Worm (Caenorhabditis elegans) whole organism, L3 larva: Measurements from ENCODE around the gene cox-10.
A peak's percentile ranks its signal among the peaks of the same experiment; 100 is the strongest.

Experiments used
- R02D3.7 ChIP-seq: fragments of 150-350 bp; optimal IDR thresholded peaks from 2 replicates; lab custom pipeline; 2014; ENCODE audit warnings: missing biosample characterization, missing genetic modification characterization
- aly-2 ChIP-seq: fragments of 150-350 bp; optimal IDR thresholded peaks from 2 replicates; lab custom pipeline; 2014; ENCODE audit warnings: missing biosample characterization, missing genetic modification characterization
- ama-1 ChIP-seq: fragments of 150-350 bp; optimal IDR thresholded peaks from 2 replicates; lab custom pipeline; 2018
- ceh-16 ChIP-seq: sonication (generic microtip); optimal IDR thresholded peaks from 2 replicates; lab custom pipeline; 2017; ENCODE audit warnings: missing biosample characterization, missing genetic modification characterization
- ceh-82 ChIP-seq: fragments of 150-350 bp; optimal IDR thresholded peaks from 2 replicates; lab custom pipeline; 2014; ENCODE audit warnings: missing biosample characterization, missing genetic modification characterization
- ceh-9 ChIP-seq: sonication (generic microtip); optimal IDR thresholded peaks from 2 replicates; lab custom pipeline; 2018; ENCODE audit warnings: missing biosample characterization, missing genetic modification characterization
- daf-12 ChIP-seq: fragments of 150-350 bp; optimal IDR thresholded peaks from 2 replicates; lab custom pipeline; 2014; ENCODE audit warnings: missing biosample characterization, missing genetic modification reagents, missing genetic modification characterization
- elt-1 ChIP-seq: fragments of 150-350 bp; optimal IDR thresholded peaks from 2 replicates; lab custom pipeline; 2014; ENCODE audit warnings: missing biosample characterization, missing genetic modification characterization
- elt-2 ChIP-seq: sonication (generic microtip); optimal IDR thresholded peaks from 2 replicates; lab custom pipeline; 2016; ENCODE audit warnings: missing genetic modification reagents, mild to moderate bottlenecking, missing genetic modification characterization, missing compliant biosample characterization
- fkh-10 ChIP-seq: sonication (generic microtip); optimal IDR thresholded peaks from 2 replicates; lab custom pipeline; 2017; ENCODE audit warnings: missing biosample characterization, missing genetic modification reagents, missing genetic modification characterization
- fos-1 ChIP-seq: fragments of 150-350 bp; optimal IDR thresholded peaks from 2 replicates; lab custom pipeline; 2014; ENCODE audit warnings: missing biosample characterization, missing genetic modification characterization
- hmg-11 ChIP-seq: sonication (generic microtip); optimal IDR thresholded peaks from 2 replicates; lab custom pipeline; 2016; ENCODE audit warnings: missing genetic modification characterization, missing compliant biosample characterization
- jun-1 ChIP-seq: fragments of 150-350 bp; optimal IDR thresholded peaks from 2 replicates; lab custom pipeline; 2014; ENCODE audit warnings: missing biosample characterization, missing genetic modification reagents, missing genetic modification characterization
- lin-39 ChIP-seq: fragments of 150-350 bp; optimal IDR thresholded peaks from 2 replicates; lab custom pipeline; 2018; ENCODE audit warnings: missing biosample characterization, missing genetic modification reagents, missing genetic modification characterization
- lsy-12 ChIP-seq: sonication (generic microtip); optimal IDR thresholded peaks from 2 replicates; lab custom pipeline; 2016; ENCODE audit warnings: mild to moderate bottlenecking, missing genetic modification characterization, missing compliant biosample characterization
- mdl-1 ChIP-seq: fragments of 150-350 bp; optimal IDR thresholded peaks from 2 replicates; lab custom pipeline; 2014; ENCODE audit warnings: missing biosample characterization, missing genetic modification characterization
- nfya-1 ChIP-seq: sonication (generic microtip); optimal IDR thresholded peaks from 2 replicates; lab custom pipeline; 2017; ENCODE audit warnings: missing genetic modification characterization, mild to moderate bottlenecking, missing compliant biosample characterization, antibody characterized with exemption, moderate library complexity; ENCODE audit not compliant: insufficient read depth
- nhr-11 ChIP-seq: fragments of 150-350 bp; optimal IDR thresholded peaks from 2 replicates; lab custom pipeline; 2014; ENCODE audit warnings: missing biosample characterization, missing genetic modification characterization
- nhr-12 ChIP-seq: fragments of 150-350 bp; optimal IDR thresholded peaks from 2 replicates; lab custom pipeline; 2014; ENCODE audit warnings: missing biosample characterization, missing genetic modification characterization
- nhr-23 ChIP-seq: fragments of 150-350 bp; optimal IDR thresholded peaks from 2 replicates; lab custom pipeline; 2014; ENCODE audit warnings: missing biosample characterization, missing genetic modification reagents, missing genetic modification characterization
- nhr-237 ChIP-seq: fragments of 150-350 bp; optimal IDR thresholded peaks from 2 replicates; lab custom pipeline; 2014; ENCODE audit warnings: missing biosample characterization, missing genetic modification characterization
- nhr-25 ChIP-seq: sonication (generic microtip); optimal IDR thresholded peaks from 2 replicates; lab custom pipeline; 2017; ENCODE audit warnings: missing biosample characterization, missing genetic modification characterization
- nhr-28 ChIP-seq: fragments of 150-350 bp; optimal IDR thresholded peaks from 2 replicates; lab custom pipeline; 2014; ENCODE audit warnings: missing biosample characterization, missing genetic modification characterization
- nhr-43 ChIP-seq: sonication (generic microtip); optimal IDR thresholded peaks from 2 replicates; lab custom pipeline; 2016; ENCODE audit warnings: mild to moderate bottlenecking, missing genetic modification characterization, missing compliant biosample characterization; ENCODE audit not compliant: poor library complexity, severe bottlenecking
- nhr-67 ChIP-seq: fragments of 150-350 bp; optimal IDR thresholded peaks from 2 replicates; lab custom pipeline; 2014; ENCODE audit warnings: missing biosample characterization, missing genetic modification characterization
- nhr-77 ChIP-seq: fragments of 150-350 bp; optimal IDR thresholded peaks from 2 replicates; lab custom pipeline; 2014; ENCODE audit warnings: missing biosample characterization, missing genetic modification characterization
- sea-2 ChIP-seq: fragments of 150-350 bp; sonication (generic microtip); optimal IDR thresholded peaks from 4 replicates; lab custom pipeline; 2014; ENCODE audit warnings: missing biosample characterization, missing genetic modification reagents, missing genetic modification characterization
- skn-1 ChIP-seq: fragments of 150-350 bp; optimal IDR thresholded peaks from 2 replicates; lab custom pipeline; 2014; ENCODE audit warnings: missing biosample characterization, missing genetic modification characterization
- unc-39 ChIP-seq: sonication (generic microtip); optimal IDR thresholded peaks from 4 replicates; lab custom pipeline; 2017; ENCODE audit warnings: missing biosample characterization, missing genetic modification characterization
- unc-62 ChIP-seq: fragments of 150-350 bp; sonication (generic microtip); optimal IDR thresholded peaks from 4 replicates; lab custom pipeline; 2014; ENCODE audit warnings: missing biosample characterization, missing genetic modification reagents, missing genetic modification characterization
- zag-1 ChIP-seq: fragments of 150-350 bp; optimal IDR thresholded peaks from 2 replicates; lab custom pipeline; 2014; ENCODE audit warnings: missing biosample characterization, missing genetic modification characterization
- ztf-11 ChIP-seq: fragments of 150-350 bp; optimal IDR thresholded peaks from 2 replicates; lab custom pipeline; 2014; ENCODE audit warnings: missing biosample characterization, missing genetic modification characterization
- ztf-4 ChIP-seq: fragments of 150-350 bp; optimal IDR thresholded peaks from 2 replicates; lab custom pipeline; 2014; ENCODE audit warnings: missing biosample characterization, missing genetic modification characterization

The cox-10 gene

ce11 chrII:12677975-12678866 lies 1.5 kb upstream of the cox-10 start (continued):
- TF ChIP-seq ztf-4 (tag; lab: Kevin White, UChicago) (no peak), ceh-9 (tag; lab: Kevin White, UChicago) (no peak), nhr-11 (tag; lab: Kevin White, UChicago) (peak; percentile 57), nhr-25 (tag; lab: Kevin White, UChicago) (peak; percentile 77), jun-1 (tag; lab: Kevin White, UChicago) (peak; percentile 13), mdl-1 (no peak), nhr-12 (tag; lab: Kevin White, UChicago) (no peak), ceh-16 (no peak), unc-62 (GFP tag; lab: Kevin White, UChicago) (no peak), zag-1 (tag; lab: Kevin White, UChicago) (no peak), hmg-11 (tag; lab: Kevin White, UChicago) (peak; percentile 25), nhr-23 (peak; percentile 88), fos-1 (tag; lab: Kevin White, UChicago) (no peak), ceh-82 (tag; lab: Kevin White, UChicago) (no peak), elt-1 (tag; lab: Kevin White, UChicago) (no peak), nhr-67 (tag; lab: Kevin White, UChicago) (no peak)
- TF ChIP-seq, all 47 proteins: peak for 20

ce11 chrII:12678867-12679134 lies 953 bp upstream of the cox-10 start, which contains the start of gene Y38E10A.24:
Gene Y38E10A.24, plus strand, starts transcription at chrII:12679035.
- TF ChIP-seq ztf-4 (tag; lab: Kevin White, UChicago) (no peak), nhr-237 (tag; lab: Kevin White, UChicago) (no peak), nhr-43 (tag; lab: Kevin White, UChicago) (no peak), lsy-12 (tag; lab: Kevin White, UChicago) (no peak), nhr-77 (tag; lab: Kevin White, UChicago) (no peak), sea-2 (GFP tag; lab: Kevin White, UChicago) (no peak), daf-12 (tag; lab: Kevin White, UChicago) (no peak), nfya-1 (no peak), fos-1 (tag; lab: Kevin White, UChicago) (no peak), nhr-23 (no peak), nhr-25 (tag; lab: Kevin White, UChicago) (no peak), aly-2 (no peak), zag-1 (tag; lab: Kevin White, UChicago) (no peak), R02D3.7 (tag; lab: Kevin White, UChicago) (no peak), lin-39 (tag; lab: Kevin White, UChicago) (no peak), skn-1 (no peak), fkh-10 (GFP tag; lab: Kevin White, UChicago) (no peak)

- TF ChIP-seq unc-39 (tag; lab: Kevin White, UChicago), result no peak
- TF ChIP-seq ama-1, result no peak
- TF ChIP-seq nhr-67 (tag; lab: Kevin White, UChicago), result no peak
- TF ChIP-seq ztf-11 (tag; lab: Kevin White, UChicago), result no peak
- peak; percentile 13 for TF ChIP-seq hmg-11 (tag; lab: Kevin White, UChicago)
- TF ChIP-seq, all 47 proteins: peak for 1
Observed at ce11 chrII:12689333-12689732, 9.6 kb downstream of the cox-10 start.

ce11 chrII:12690905-12691304 lies 11.2 kb downstream of the cox-10 start:
- TF ChIP-seq ztf-11 (tag; lab: Kevin White, UChicago) (no peak), elt-2 (tag; lab: Kevin White, UChicago) (no peak), nhr-12 (tag; lab: Kevin White, UChicago) (no peak), nhr-11 (tag; lab: Kevin White, UChicago) (no peak), nhr-77 (tag; lab: Kevin White, UChicago) (no peak), ceh-9 (tag; lab: Kevin White, UChicago) (no peak), hmg-11 (tag; lab: Kevin White, UChicago) (no peak), ceh-16 (no peak), nhr-28 (tag; lab: Kevin White, UChicago) (no peak), lin-39 (tag; lab: Kevin White, UChicago) (no peak), nhr-43 (tag; lab: Kevin White, UChicago) (no peak), nhr-25 (tag; lab: Kevin White, UChicago) (no peak)
